Fruit fly (Drosophila melanogaster) whole organism, embryonic: ENCODE measurements around the gene PolA1.

Experiments
- B-H2 ChIP-seq: fragments of 200-800 bp; sonication (Bioruptor generic); optimal IDR thresholded peaks from 2 replicates; lab custom pipeline; 2018; ENCODE audit warnings: missing biosample characterization, mild to moderate bottlenecking, missing genetic modification characterization
- CG12942 ChIP-seq: fragments of 200-800 bp; sonication (Bioruptor generic); optimal IDR thresholded peaks from 3 replicates; lab custom pipeline; 2016; ENCODE audit warnings: missing biosample characterization, missing genetic modification characterization
- CG6175 ChIP-seq: fragments of 200-800 bp; sonication (Bioruptor generic); IDR thresholded peaks from 3 replicates; pipeline ENCODE4 v1.3.6; 2022; ENCODE audit warnings: missing biosample characterization, missing genetic modification characterization
- CG6689 ChIP-seq: fragments of 200-800 bp; sonication (Bioruptor generic); IDR thresholded peaks from 2 replicates; pipeline ENCODE4 v1.3.6; 2022; ENCODE audit warnings: missing biosample characterization, missing genetic modification characterization
- Sox102F ChIP-seq: fragments of 200-800 bp; sonication (Bioruptor generic); optimal IDR thresholded peaks from 2 replicates; lab custom pipeline; 2018; ENCODE audit warnings: missing biosample characterization, mild to moderate bottlenecking, missing genetic modification characterization, moderate library complexity
- bsh ChIP-seq, 2 experiments: fragments of 200-800 bp; sonication (Bioruptor generic); optimal IDR thresholded peaks; 2 replicates each; lab custom pipeline; 2017 to 2018; ENCODE audit warnings: mild to moderate bottlenecking in 2 of 2, missing biosample characterization in 2 of 2, missing genetic modification characterization in 2 of 2, moderate library complexity in 1 of 2
- ranshi ChIP-seq: fragments of 200-800 bp; sonication (Bioruptor generic); IDR thresholded peaks from 2 replicates; pipeline ENCODE4 v1.3.6; 2022; ENCODE audit warnings: missing biosample characterization, missing genetic modification characterization
- slbo ChIP-seq: fragments of 200-800 bp; sonication (Bioruptor generic); IDR thresholded peaks from 2 replicates; pipeline ENCODE4 v1.3.6; 2022; ENCODE audit warnings: missing biosample characterization, missing genetic modification characterization
- wek ChIP-seq: fragments of 200-800 bp; sonication (Bioruptor generic); optimal IDR thresholded peaks from 3 replicates; lab custom pipeline; 2018; ENCODE audit warnings: missing biosample characterization, mild to moderate bottlenecking, missing genetic modification characterization, moderate library complexity

- TF ChIP-seq CG6689 (GFP tag; lab: Robert Waterston, UW) = peak; percentile 73
- no peak for TF ChIP-seq B-H2 (GFP tag; lab: Kevin White, UChicago)
- TF ChIP-seq ranshi = peak; percentile 67; the same call in 1 of the 2 replicates
- peak; percentile 45 for TF ChIP-seq CG12942 (GFP tag; lab: Kevin White, UChicago)
- TF ChIP-seq CG6175 (GFP tag; lab: Robert Waterston, UW) = no peak
- peak; percentile 67 for TF ChIP-seq Sox102F
- TF ChIP-seq bsh (GFP tag; optimal IDR thresholded peaks at IDR 0.05; lab: Kevin White, UChicago) = peak in 1 of 2 experiments; percentile 84
- no peak for TF ChIP-seq wek (GFP tag; lab: Kevin White, UChicago)
- peak; percentile 85 for TF ChIP-seq slbo (GFP tag; lab: Robert Waterston, UW)
These were observed 43.8 kb downstream of the PolA1 start for dm6 chr3R:21627752-21628151.
